Fruit fly (Drosophila melanogaster) whole organism: ENCODE measurements around the gene yellow-b.

Source experiments
- CG8478 ChIP-seq: fragments of >200 bp; optimal IDR thresholded peaks from 2 replicates; lab custom pipeline; 2018; ENCODE audit warnings: inconsistent platforms
- Dll ChIP-seq: fragments of >200 bp; optimal IDR thresholded peaks from 2 replicates; lab custom pipeline; 2017
- EcR ChIP-seq, 2 experiments: fragments of >200 bp; optimal IDR thresholded peaks; 2 replicates each; lab custom pipeline; 2017; ENCODE audit warnings: missing biosample characterization in 2 of 2, missing genetic modification characterization in 2 of 2, missing genetic modification reagents in 2 of 2
- pan ChIP-seq: fragments of >200 bp; optimal IDR thresholded peaks from 2 replicates; lab custom pipeline; 2017
- psq ChIP-seq: fragments of >200 bp; optimal IDR thresholded peaks from 2 replicates; lab custom pipeline; 2017
- usp ChIP-seq: fragments of >200 bp; optimal IDR thresholded peaks from 2 replicates; lab custom pipeline; 2017; ENCODE audit warnings: missing biosample characterization, missing genetic modification characterization, mixed read lengths

Gene yellow-b

dm6 chr2L:16791345-16791744, 37.2 kb downstream of the yellow-b start, which contains the start of gene CG17928:
Gene CG17928, plus strand, starts transcription at chr2L:16791568.
- TF ChIP-seq usp = no peak
- TF ChIP-seq CG8478 (lab: Kevin White, UChicago) = no peak
- TF ChIP-seq psq (lab: Kevin White, UChicago) = no peak
- TF ChIP-seq Dll (lab: Kevin White, UChicago) = no peak
- TF ChIP-seq EcR (GFP tag; optimal IDR thresholded peaks at IDR 0.05; lab: Kevin White, UChicago) = no peak
- TF ChIP-seq pan (lab: Kevin White, UChicago) = no peak

DNA sequence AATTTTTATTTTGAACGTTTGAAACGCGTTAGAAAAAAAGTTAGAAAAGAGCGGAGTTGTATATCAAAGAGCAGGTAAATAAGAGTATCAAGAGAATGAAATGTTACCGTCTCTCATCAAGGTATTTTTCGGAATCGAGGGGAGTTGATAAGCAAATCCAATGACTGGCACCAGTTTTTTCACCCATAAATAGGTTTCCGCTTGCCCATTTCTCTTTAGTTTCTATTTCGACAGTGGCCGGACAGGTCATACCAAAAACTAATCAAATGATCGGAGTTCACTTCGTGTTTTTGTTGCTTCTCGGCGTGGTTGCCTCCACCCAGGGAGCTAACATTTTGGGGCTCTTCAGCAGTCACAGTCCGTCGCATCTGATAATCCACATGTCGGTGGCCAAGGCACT, 39.8 kb downstream of the yellow-b start, which contains the start of gene Ugt37C2:
Ugt37C2 (plus strand) TSS at position 242 of the 400 bp plus-strand sequence.
- TF ChIP-seq psq (lab: Kevin White, UChicago) (no peak), Dll (lab: Kevin White, UChicago) (no peak), pan (lab: Kevin White, UChicago) (no peak), usp (no peak), CG8478 (lab: Kevin White, UChicago) (no peak), EcR (GFP tag; optimal IDR thresholded peaks at IDR 0.05; lab: Kevin White, UChicago) (no peak)

- TF ChIP-seq usp = no peak
- TF ChIP-seq psq (lab: Kevin White, UChicago) = no peak
- no peak for TF ChIP-seq CG8478 (lab: Kevin White, UChicago)
- no peak for TF ChIP-seq pan (lab: Kevin White, UChicago)
- no peak for TF ChIP-seq EcR (GFP tag; optimal IDR thresholded peaks at IDR 0.05; lab: Kevin White, UChicago)
- no peak for TF ChIP-seq Dll (lab: Kevin White, UChicago)
These were observed 42.0 kb downstream of the yellow-b start, which contains the start of gene Ugt37E1 for dm6 chr2L:16796104-16796645. Gene Ugt37E1, plus strand, starts transcription at chr2L:16796595.

DNA sequence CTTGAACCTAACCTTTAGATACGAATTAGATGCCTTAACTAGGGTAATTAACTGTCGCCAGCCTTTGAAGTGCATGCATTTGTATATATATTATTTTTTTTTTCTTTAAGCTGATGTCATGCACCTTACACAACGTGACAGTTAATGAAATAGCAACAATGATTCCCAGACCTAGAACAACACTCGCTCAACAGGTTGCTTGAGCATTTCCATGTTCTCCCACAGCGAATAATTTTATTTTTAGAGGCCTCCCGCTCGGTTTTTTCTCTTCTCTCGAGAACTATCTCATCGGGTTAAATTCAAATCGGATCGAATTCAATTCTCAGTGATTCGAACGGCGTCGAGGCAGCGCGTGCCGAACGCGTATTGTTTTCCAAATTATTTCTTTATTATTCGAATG, 44.6 kb downstream of the yellow-b start, which contains the start of gene Ugt37D1:
Ugt37D1 (plus strand) TSS at position 321 of the 400 bp plus-strand sequence.
- no peak for TF ChIP-seq Dll (lab: Kevin White, UChicago)
- TF ChIP-seq psq (lab: Kevin White, UChicago) = no peak
- no peak for TF ChIP-seq usp
- TF ChIP-seq pan (lab: Kevin White, UChicago) = no peak
- TF ChIP-seq CG8478 (lab: Kevin White, UChicago) = no peak
- no peak for TF ChIP-seq EcR (GFP tag; optimal IDR thresholded peaks at IDR 0.05; lab: Kevin White, UChicago)

DNA sequence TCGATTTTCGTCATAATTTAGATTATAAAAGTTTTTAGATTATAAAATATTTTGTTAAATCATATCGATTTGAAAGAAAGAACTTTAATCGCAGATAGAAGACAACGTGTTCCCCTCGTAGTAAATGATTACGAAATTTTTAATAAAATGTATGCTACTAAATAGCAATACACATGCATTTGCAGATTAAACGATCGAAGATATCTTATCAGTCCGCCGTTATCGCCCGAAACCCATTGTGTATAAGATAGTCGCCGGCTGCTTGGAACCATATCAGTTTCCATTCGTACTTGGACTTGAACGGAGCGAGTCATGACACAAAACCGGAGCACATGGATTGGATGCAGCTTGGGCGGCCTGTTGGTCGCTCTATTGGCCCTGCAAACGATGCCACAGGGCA, 45.4 kb downstream of the yellow-b start:
- no peak for TF ChIP-seq Dll (lab: Kevin White, UChicago)

dm6 chr2L:16801578-16802152, 47.5 kb downstream of the yellow-b start:
- TF ChIP-seq EcR (GFP tag; optimal IDR thresholded peaks at IDR 0.05; lab: Kevin White, UChicago) = no peak
- TF ChIP-seq Dll (lab: Kevin White, UChicago) = no peak
- no peak for TF ChIP-seq CG8478 (lab: Kevin White, UChicago)
- no peak for TF ChIP-seq usp
- TF ChIP-seq pan (lab: Kevin White, UChicago) = no peak
- no peak for TF ChIP-seq psq (lab: Kevin White, UChicago)

DNA sequence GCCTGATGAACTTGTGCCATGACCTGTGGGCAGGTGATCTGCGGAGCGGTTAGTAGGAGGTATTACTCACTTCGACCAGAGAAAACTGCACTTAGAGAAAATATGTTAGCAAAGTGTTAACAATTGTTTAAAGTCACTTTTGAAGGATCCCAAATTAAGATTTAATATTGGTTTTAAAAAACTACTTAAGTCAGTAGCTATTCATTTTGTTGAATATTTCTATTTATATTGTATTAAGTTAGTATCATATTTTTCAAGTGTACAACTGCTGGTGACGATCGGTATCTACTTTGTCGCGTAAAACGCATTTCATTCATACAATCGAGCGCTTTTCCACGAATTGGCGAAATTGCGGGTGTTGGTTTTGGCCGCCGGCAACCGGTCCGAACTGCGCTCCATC, 49.5 kb downstream of the yellow-b start:
- TF ChIP-seq pan (lab: Kevin White, UChicago) (no peak), usp (no peak), CG8478 (lab: Kevin White, UChicago) (no peak), Dll (lab: Kevin White, UChicago) (no peak), EcR (GFP tag; optimal IDR thresholded peaks at IDR 0.05; lab: Kevin White, UChicago) (no peak), psq (lab: Kevin White, UChicago) (no peak)

dm6 chr2L:16804376-16804934, 50.3 kb downstream of the yellow-b start, which contains the start of gene CG13272:
Gene CG13272, plus strand, starts transcription at chr2L:16804884.
- TF ChIP-seq usp (no peak), CG8478 (lab: Kevin White, UChicago) (no peak), pan (lab: Kevin White, UChicago) (no peak), EcR (GFP tag; optimal IDR thresholded peaks at IDR 0.05; lab: Kevin White, UChicago) (no peak), Dll (lab: Kevin White, UChicago) (no peak), psq (lab: Kevin White, UChicago) (no peak)
